Worm (Caenorhabditis elegans): Measurements from ENCODE around the gene T19C9.10.

ce11 chrV:17225389-17225788 is 11.0 kb upstream of the T19C9.10 start, which contains the start of gene scl-25:
- TF ChIP-seq unc-130 (GFP tag; optimal IDR thresholded peaks at IDR 0.05) (no peak), tbx-9 (tag; optimal IDR thresholded peaks at IDR 0.05; ENCODE audit: borderline replicate concordance) (no peak), mxl-1 (tag; optimal IDR thresholded peaks at IDR 0.05) (no peak), Y95B8A.8 (GFP tag; IDR thresholded peaks at IDR 0.05) (no peak), ekl-4 (GFP tag; IDR thresholded peaks at IDR 0.05) (no peak), ztf-6 (GFP tag; IDR thresholded peaks at IDR 0.05) (no peak), rec-8 (tag; optimal IDR thresholded peaks at IDR 0.05) (no peak), ztf-18 (tag; optimal IDR thresholded peaks at IDR 0.05) (no peak), ceh-27 (GFP tag; optimal IDR thresholded peaks at IDR 0.05) (no peak)
